Fruit fly (Drosophila melanogaster) whole organism, prepupa: ENCODE measurements around the gene CG13950.

Source experiments
- Blimp-1 ChIP-seq: fragments of 200-800 bp; sonication (Bioruptor generic); optimal IDR thresholded peaks from 3 replicates; lab custom pipeline; 2017; ENCODE audit warnings: missing biosample characterization, missing genetic modification characterization, mild to moderate bottlenecking, moderate library complexity, missing genetic modification reagents
- CG10631 ChIP-seq: fragments of 200-800 bp; sonication (Bioruptor generic); optimal IDR thresholded peaks from 2 replicates; lab custom pipeline; 2016; ENCODE audit warnings: missing biosample characterization, missing genetic modification characterization
- CG10669 ChIP-seq: fragments of 200-800 bp; sonication (Bioruptor generic); optimal IDR thresholded peaks from 3 replicates; lab custom pipeline; 2018; ENCODE audit warnings: missing biosample characterization, mild to moderate bottlenecking, missing genetic modification characterization, moderate library complexity
- CG11294 ChIP-seq: fragments of 200-800 bp; sonication (Bioruptor generic); IDR thresholded peaks from 2 replicates; pipeline ENCODE4 v1.3.6; 2022; ENCODE audit warnings: missing biosample characterization, missing genetic modification characterization
- CG11762 ChIP-seq: fragments of 200-800 bp; sonication (Bioruptor generic); optimal IDR thresholded peaks from 3 replicates; lab custom pipeline; 2016; ENCODE audit warnings: missing biosample characterization, missing genetic modification characterization; ENCODE audit not compliant: insufficient read depth
- CG15336 ChIP-seq: fragments of 200-800 bp; sonication (Bioruptor generic); IDR thresholded peaks from 2 replicates; pipeline ENCODE4 v1.3.6; 2022; ENCODE audit warnings: missing biosample characterization, missing genetic modification characterization
- CG1621 ChIP-seq: fragments of 200-800 bp; sonication (Bioruptor generic); optimal IDR thresholded peaks from 3 replicates; lab custom pipeline; 2018; ENCODE audit warnings: missing biosample characterization, mild to moderate bottlenecking, missing genetic modification characterization
- CG16779 ChIP-seq: fragments of 200-800 bp; sonication (Bioruptor generic); optimal IDR thresholded peaks from 3 replicates; lab custom pipeline; 2017; ENCODE audit warnings: missing biosample characterization, mild to moderate bottlenecking, missing genetic modification characterization
- CG3032 ChIP-seq: fragments of 200-800 bp; optimal IDR thresholded peaks from 2 replicates; lab custom pipeline; 2019; ENCODE audit warnings: missing biosample characterization, mild to moderate bottlenecking, missing genetic modification characterization, moderate library complexity
- CG31627 ChIP-seq: fragments of 200-800 bp; sonication (Bioruptor generic); optimal IDR thresholded peaks from 3 replicates; lab custom pipeline; 2016; ENCODE audit warnings: missing biosample characterization, missing genetic modification characterization
- CG34406 ChIP-seq: fragments of 200-800 bp; sonication (Bioruptor generic); optimal IDR thresholded peaks from 3 replicates; lab custom pipeline; 2016; ENCODE audit warnings: missing biosample characterization, missing genetic modification characterization
- CG3919 ChIP-seq: fragments of 200-800 bp; sonication (Bioruptor generic); optimal IDR thresholded peaks from 3 replicates; lab custom pipeline; 2016; ENCODE audit warnings: missing biosample characterization, missing genetic modification characterization
- CG4318 ChIP-seq: fragments of 200-800 bp; sonication (Bioruptor generic); optimal IDR thresholded peaks from 3 replicates; lab custom pipeline; 2017; ENCODE audit warnings: missing biosample characterization, mild to moderate bottlenecking, missing genetic modification characterization
- CG6163 ChIP-seq: fragments of 200-800 bp; sonication (Bioruptor generic); IDR thresholded peaks from 3 replicates; pipeline ENCODE4 v1.3.6; 2022; ENCODE audit warnings: missing biosample characterization, missing genetic modification characterization
- CG6276 ChIP-seq: fragments of 200-800 bp; sonication (Bioruptor generic); optimal IDR thresholded peaks from 2 replicates; lab custom pipeline; 2017; ENCODE audit warnings: missing biosample characterization, mild to moderate bottlenecking, missing genetic modification characterization
- CG6792 ChIP-seq: fragments of 200-800 bp; sonication (Bioruptor generic); optimal IDR thresholded peaks from 3 replicates; lab custom pipeline; 2016; ENCODE audit warnings: missing biosample characterization, missing genetic modification characterization
- CG6808 ChIP-seq: fragments of 200-800 bp; sonication (Bioruptor generic); optimal IDR thresholded peaks from 3 replicates; lab custom pipeline; 2017; ENCODE audit warnings: missing biosample characterization, missing genetic modification characterization, mild to moderate bottlenecking, moderate library complexity, missing genetic modification reagents
- CG6854 ChIP-seq: fragments of 200-800 bp; sonication (Bioruptor generic); optimal IDR thresholded peaks from 2 replicates; lab custom pipeline; 2017; ENCODE audit warnings: missing biosample characterization, mild to moderate bottlenecking, missing genetic modification characterization
- CG7368 ChIP-seq: fragments of 200-800 bp; sonication (Bioruptor generic); optimal IDR thresholded peaks from 3 replicates; lab custom pipeline; 2016; ENCODE audit warnings: missing biosample characterization, missing genetic modification characterization
- CG8119 ChIP-seq: fragments of 200-800 bp; sonication (Bioruptor generic); IDR thresholded peaks from 3 replicates; pipeline ENCODE4 v1.3.6; 2022; ENCODE audit warnings: missing biosample characterization, missing genetic modification characterization
- CG8319 ChIP-seq: fragments of 200-800 bp; sonication (Bioruptor generic); optimal IDR thresholded peaks from 3 replicates; lab custom pipeline; 2016; ENCODE audit warnings: missing biosample characterization, missing genetic modification characterization
- CG8632 ChIP-seq: fragments of 200-800 bp; sonication (Bioruptor generic); optimal IDR thresholded peaks from 3 replicates; lab custom pipeline; 2016; ENCODE audit warnings: missing biosample characterization, missing genetic modification characterization
- Eip75B ChIP-seq: fragments of 200-800 bp; sonication (Bioruptor generic); optimal IDR thresholded peaks from 3 replicates; lab custom pipeline; 2016; ENCODE audit warnings: missing biosample characterization, missing genetic modification characterization
- Eip78C ChIP-seq: fragments of 200-800 bp; sonication (Bioruptor generic); peaks from one replicate; lab custom pipeline; 2016; ENCODE audit warnings: missing biosample characterization, missing genetic modification characterization
- Eip93F ChIP-seq: fragments of 200-800 bp; sonication (Bioruptor generic); optimal IDR thresholded peaks from 2 replicates; lab custom pipeline; 2016; ENCODE audit warnings: missing biosample characterization, mild to moderate bottlenecking, missing genetic modification characterization
- Ets21C ChIP-seq: fragments of 200-800 bp; sonication (Bioruptor generic); optimal IDR thresholded peaks from 3 replicates; lab custom pipeline; 2016; ENCODE audit warnings: missing biosample characterization, missing genetic modification characterization
- Ets96B ChIP-seq: fragments of 200-800 bp; optimal IDR thresholded peaks from 2 replicates; lab custom pipeline; 2019; ENCODE audit warnings: missing biosample characterization, mild to moderate bottlenecking, missing genetic modification characterization, moderate library complexity
- Gug ChIP-seq: fragments of 200-800 bp; sonication (Bioruptor generic); IDR thresholded peaks from 2 replicates; pipeline ENCODE4 v1.3.6; 2022; ENCODE audit warnings: missing biosample characterization, missing genetic modification characterization
- Hr38 ChIP-seq: sonication (Bioruptor generic); optimal IDR thresholded peaks from 2 replicates; lab custom pipeline; 2016; ENCODE audit warnings: missing biosample characterization, missing genetic modification characterization
- Hr39 ChIP-seq: fragments of 200-800 bp; sonication (Bioruptor generic); optimal IDR thresholded peaks from 2 replicates; lab custom pipeline; 2016; ENCODE audit warnings: missing biosample characterization, missing genetic modification characterization
- Hr4 ChIP-seq: fragments of 200-800 bp; sonication (Bioruptor generic); optimal IDR thresholded peaks from 3 replicates; lab custom pipeline; 2016; ENCODE audit warnings: missing biosample characterization, missing genetic modification characterization
- Met ChIP-seq: fragments of 200-800 bp; sonication (Bioruptor generic); optimal IDR thresholded peaks from 3 replicates; lab custom pipeline; 2016; ENCODE audit warnings: missing biosample characterization, missing genetic modification characterization
- OdsH ChIP-seq: fragments of 200-800 bp; sonication (Bioruptor generic); optimal IDR thresholded peaks from 3 replicates; lab custom pipeline; 2016; ENCODE audit warnings: missing biosample characterization, missing genetic modification characterization
- Sox102F ChIP-seq: fragments of 200-800 bp; sonication (Bioruptor generic); optimal IDR thresholded peaks from 2 replicates; lab custom pipeline; 2016; ENCODE audit warnings: missing biosample characterization, mild to moderate bottlenecking, missing genetic modification characterization
- Sox14 ChIP-seq: fragments of 200-800 bp; sonication (Bioruptor generic); optimal IDR thresholded peaks from 3 replicates; lab custom pipeline; 2016; ENCODE audit warnings: missing biosample characterization, missing genetic modification characterization
- Sox15 ChIP-seq: fragments of 200-800 bp; sonication (Bioruptor generic); optimal IDR thresholded peaks from 3 replicates; lab custom pipeline; 2016; ENCODE audit warnings: missing biosample characterization, missing genetic modification characterization
- achi ChIP-seq: fragments of 200-800 bp; sonication (Bioruptor generic); optimal IDR thresholded peaks from 3 replicates; lab custom pipeline; 2016; ENCODE audit warnings: missing biosample characterization, missing genetic modification characterization
- acj6 ChIP-seq: fragments of 200-800 bp; sonication (Bioruptor generic); optimal IDR thresholded peaks from 3 replicates; lab custom pipeline; 2016; ENCODE audit warnings: missing biosample characterization, missing genetic modification characterization
- dsx ChIP-seq: fragments of 200-800 bp; optimal IDR thresholded peaks from 3 replicates; lab custom pipeline; 2019; ENCODE audit warnings: missing biosample characterization, mild to moderate bottlenecking, missing genetic modification characterization, moderate library complexity; ENCODE audit not compliant: poor library complexity, severe bottlenecking
- esn ChIP-seq: fragments of 200-800 bp; sonication (Bioruptor generic); optimal IDR thresholded peaks from 2 replicates; lab custom pipeline; 2016; ENCODE audit warnings: missing biosample characterization, mild to moderate bottlenecking, missing genetic modification characterization, moderate library complexity
- fd59A ChIP-seq: fragments of 200-800 bp; sonication (Bioruptor generic); optimal IDR thresholded peaks from 2 replicates; lab custom pipeline; 2017; ENCODE audit warnings: missing biosample characterization, mild to moderate bottlenecking, missing genetic modification characterization, missing genetic modification reagents
- lz ChIP-seq: fragments of 200-800 bp; sonication (Bioruptor generic); optimal IDR thresholded peaks from 3 replicates; lab custom pipeline; 2016; ENCODE audit warnings: missing biosample characterization, missing genetic modification characterization
- net ChIP-seq: fragments of 200-800 bp; sonication (Bioruptor generic); optimal IDR thresholded peaks from 3 replicates; lab custom pipeline; 2016; ENCODE audit warnings: missing biosample characterization, missing genetic modification characterization
- pdm3 ChIP-seq: fragments of 200-800 bp; sonication (Bioruptor generic); optimal IDR thresholded peaks from 3 replicates; lab custom pipeline; 2016; ENCODE audit warnings: missing biosample characterization, missing genetic modification characterization
- salr ChIP-seq, 2 experiments: fragments of 200-800 bp; sonication (Bioruptor generic); optimal IDR thresholded peaks; 3 replicates each; lab custom pipeline; 2016 to 2018; ENCODE audit warnings: missing biosample characterization in 2 of 2, missing genetic modification characterization in 2 of 2, mild to moderate bottlenecking in 1 of 2
- spab ChIP-seq: fragments of 200-800 bp; sonication (Bioruptor generic); optimal IDR thresholded peaks from 2 replicates; lab custom pipeline; 2017; ENCODE audit warnings: missing biosample characterization, mild to moderate bottlenecking, missing genetic modification characterization, missing genetic modification reagents
- svp ChIP-seq: fragments of 200-800 bp; sonication (Bioruptor generic); peaks from one replicate; lab custom pipeline; 2016; ENCODE audit warnings: missing biosample characterization, missing genetic modification characterization
- topi ChIP-seq: fragments of 200-800 bp; sonication (Bioruptor generic); optimal IDR thresholded peaks from 3 replicates; lab custom pipeline; 2016; ENCODE audit warnings: missing biosample characterization, missing genetic modification characterization
- vri ChIP-seq: fragments of 200-800 bp; sonication (Bioruptor generic); optimal IDR thresholded peaks from 3 replicates; lab custom pipeline; 2016; ENCODE audit warnings: missing biosample characterization, mild to moderate bottlenecking, missing genetic modification characterization

The CG13950 gene

dm6 chr2L:827516-828362 is 32.3 kb upstream of the CG13950 start (continued):
- TF ChIP-seq CG6808 (GFP tag; lab: Kevin White, UChicago), result no peak
- TF ChIP-seq, all 60 proteins: peak for 17

dm6 chr2L:837989-838388 is 22.0 kb upstream of the CG13950 start:
- TF ChIP-seq CG6276 (GFP tag; lab: Kevin White, UChicago) (peak; percentile 67), CG16779 (tag; lab: Kevin White, UChicago) (peak; percentile 79), vri (GFP tag; lab: Kevin White, UChicago) (peak; percentile 14), CG8319 (GFP tag; lab: Kevin White, UChicago) (no peak), Eip78C (GFP tag; lab: Kevin White, UChicago) (peak; percentile 81), CG4318 (GFP tag; lab: Kevin White, UChicago) (no peak), CG11294 (GFP tag; lab: Robert Waterston, UW) (peak; percentile 67), CG11762 (peak; percentile 27), Sox14 (GFP tag; lab: Kevin White, UChicago) (peak; percentile 88), lz (GFP tag; lab: Kevin White, UChicago) (peak; percentile 4), spab (GFP tag; lab: Kevin White, UChicago) (no peak), CG3919 (GFP tag; lab: Kevin White, UChicago) (peak; percentile 75), CG15336 (GFP tag; lab: Robert Waterston, UW) (peak; percentile 90), dsx (peak; percentile 33), acj6 (no peak), svp (GFP tag; lab: Kevin White, UChicago) (no peak), Hr4 (no peak), CG6854 (GFP tag; lab: Kevin White, UChicago) (no peak), Met (GFP tag; lab: Kevin White, UChicago) (no peak), Ets21C (GFP tag; lab: Kevin White, UChicago) (peak; percentile 28), CG6792 (GFP tag; lab: Kevin White, UChicago) (peak; percentile 50), Sox102F (GFP tag; lab: Kevin White, UChicago) (no peak), Eip75B (GFP tag; lab: Kevin White, UChicago) (peak; percentile 88), topi (GFP tag; lab: Kevin White, UChicago) (no peak), CG8119 (GFP tag; lab: Robert Waterston, UW) (peak; percentile 92), net (GFP tag; lab: Kevin White, UChicago) (peak; percentile 77), CG6808 (GFP tag; lab: Kevin White, UChicago) (peak; percentile 33), OdsH (GFP tag; lab: Kevin White, UChicago) (no peak), Hr38 (GFP tag; lab: Kevin White, UChicago) (no peak), esn (GFP tag; lab: Kevin White, UChicago) (peak; percentile 74), CG10631 (GFP tag; lab: Kevin White, UChicago) (peak; percentile 82), Hr39 (no peak), CG3032 (peak; percentile 14), Gug (GFP tag; lab: Robert Waterston, UW) (peak; percentile 72), salr (GFP tag; optimal IDR thresholded peaks at IDR 0.05; lab: Kevin White, UChicago) (no peak), CG10669 (no peak), CG31627 (GFP tag; lab: Kevin White, UChicago) (peak; percentile 35), Eip93F (GFP tag; lab: Kevin White, UChicago) (no peak), CG8632 (no peak), Blimp-1 (no peak), pdm3 (GFP tag; lab: Kevin White, UChicago) (peak; percentile 90), CG7368 (GFP tag; lab: Kevin White, UChicago) (peak; percentile 54), Ets96B (tag; lab: Kevin White, UChicago) (no peak), fd59A (GFP tag; lab: Kevin White, UChicago) (peak; percentile 79), achi (GFP tag; lab: Kevin White, UChicago) (peak; percentile 66), CG6163 (GFP tag; lab: Robert Waterston, UW) (peak; percentile 83), CG34406 (no peak), Sox15 (GFP tag; lab: Kevin White, UChicago) (no peak), CG1621 (tag; lab: Kevin White, UChicago) (peak; percentile 53)
